Worm (Caenorhabditis elegans) whole organism, L1 larva: Measurements from ENCODE around the gene clec-124.

ENCODE experiments used
- dsc-1 ChIP-seq: sonication (generic microtip); optimal IDR thresholded peaks from 2 replicates; lab custom pipeline; 2016; ENCODE audit warnings: mild to moderate bottlenecking, missing genetic modification characterization, missing compliant biosample characterization
- nhr-77 ChIP-seq: fragments of 150-350 bp; optimal IDR thresholded peaks from 2 replicates; lab custom pipeline; 2014; ENCODE audit warnings: missing biosample characterization, missing genetic modification characterization

- TF ChIP-seq nhr-77 (tag; lab: Kevin White, UChicago), result no peak
- no peak for TF ChIP-seq dsc-1 (tag; lab: Kevin White, UChicago)
Observed at ce11 chrII:3262504-3262903, 13.0 kb downstream of the clec-124 start, which contains the start of gene F02E11.2.
